Worm (Caenorhabditis elegans) whole organism, L1 larva: ENCODE measurements around the gene srx-85.

Experiments used
- C16A3.4 ChIP-seq: fragments of 150-350 bp; optimal IDR thresholded peaks from 2 replicates; lab custom pipeline; 2014; ENCODE audit warnings: missing biosample characterization, missing genetic modification characterization
- C34B4.2 ChIP-seq: sonication (generic microtip); optimal IDR thresholded peaks from 2 replicates; lab custom pipeline; 2017; ENCODE audit warnings: mild to moderate bottlenecking, missing genetic modification characterization, missing compliant biosample characterization
- aha-1 ChIP-seq: fragments of 150-350 bp; optimal IDR thresholded peaks from 2 replicates; lab custom pipeline; 2014; ENCODE audit warnings: missing biosample characterization, missing genetic modification characterization
- ceh-63 ChIP-seq: fragments of 200-800 bp; sonication (Bioruptor generic); optimal IDR thresholded peaks from 2 replicates; lab custom pipeline; 2018; ENCODE audit warnings: mild to moderate bottlenecking, missing genetic modification characterization, missing compliant biosample characterization
- ceh-82 ChIP-seq, 3 experiments: fragments of 150-350 bp in 1 of 3; sonication (generic microtip) in 2 of 3; optimal IDR thresholded peaks; 2 replicates each; lab custom pipeline; 2014 to 2017; ENCODE audit warnings: missing biosample characterization in 3 of 3, missing genetic modification characterization in 3 of 3
- ceh-88 ChIP-seq: fragments of 200-800 bp; sonication (Bioruptor generic); IDR thresholded peaks from 2 replicates; pipeline ENCODE4 v1.3.6; 2022; ENCODE audit warnings: missing genetic modification characterization, missing compliant biosample characterization
- ceh-90 ChIP-seq: sonication (generic microtip); optimal IDR thresholded peaks from 2 replicates; lab custom pipeline; 2016; ENCODE audit warnings: missing genetic modification characterization, missing compliant biosample characterization
- dpl-1 ChIP-seq, 3 experiments: fragments of 150-350 bp in 2 of 3; sonication (generic microtip) in 1 of 3; optimal IDR thresholded peaks; 2 replicates each; lab custom pipeline; 2014 to 2017; ENCODE audit warnings: missing biosample characterization in 3 of 3, missing genetic modification characterization in 3 of 3, missing genetic modification reagents in 3 of 3
- dsc-1 ChIP-seq: sonication (generic microtip); optimal IDR thresholded peaks from 2 replicates; lab custom pipeline; 2016; ENCODE audit warnings: mild to moderate bottlenecking, missing genetic modification characterization, missing compliant biosample characterization
- efl-3 ChIP-seq: fragments of 200-800 bp; sonication (Bioruptor generic); optimal IDR thresholded peaks from 2 replicates; lab custom pipeline; 2018; ENCODE audit warnings: mild to moderate bottlenecking, missing genetic modification characterization, missing compliant biosample characterization
- egl-27 ChIP-seq, 2 experiments: fragments of 150-350 bp in 1 of 2; sonication (generic microtip); optimal IDR thresholded peaks; 3 replicates each; lab custom pipeline; 2017 to 2018; ENCODE audit warnings: missing biosample characterization in 2 of 2, missing genetic modification characterization in 2 of 2, missing genetic modification reagents in 2 of 2
- elt-2 ChIP-seq: sonication (generic microtip); optimal IDR thresholded peaks from 2 replicates; lab custom pipeline; 2016; ENCODE audit warnings: missing genetic modification characterization, mild to moderate bottlenecking, inconsistent platforms, missing compliant biosample characterization, missing genetic modification reagents
- elt-3 ChIP-seq, 6 experiments: fragments of 150-350 bp in 1 of 6; sonication (generic microtip); optimal IDR thresholded peaks; 2 replicates each; lab custom pipeline; 2017 to 2018; ENCODE audit warnings: missing biosample characterization in 6 of 6, missing genetic modification characterization in 6 of 6, inconsistent platforms in 1 of 6
- fkh-10 ChIP-seq: sonication (generic microtip); optimal IDR thresholded peaks from 2 replicates; lab custom pipeline; 2017; ENCODE audit warnings: missing biosample characterization, missing genetic modification reagents, missing genetic modification characterization
- fkh-4 ChIP-seq: sonication (generic microtip); optimal IDR thresholded peaks from 2 replicates; lab custom pipeline; 2016; ENCODE audit warnings: missing compliant biosample characterization, missing genetic modification characterization, borderline replicate concordance
- fkh-8 ChIP-seq: sonication (generic microtip); optimal IDR thresholded peaks from 2 replicates; lab custom pipeline; 2016; ENCODE audit warnings: mild to moderate bottlenecking, missing genetic modification characterization, missing compliant biosample characterization
- hlh-17 ChIP-seq: fragments of 200-800 bp; sonication (Bioruptor generic); optimal IDR thresholded peaks from 2 replicates; lab custom pipeline; 2018; ENCODE audit warnings: missing genetic modification characterization, mild to moderate bottlenecking, missing compliant biosample characterization, moderate library complexity, borderline replicate concordance
- hpl-2 ChIP-seq: fragments of 150-350 bp; optimal IDR thresholded peaks from 2 replicates; lab custom pipeline; 2014; ENCODE audit warnings: missing biosample characterization, missing genetic modification reagents, missing genetic modification characterization
- jun-1 ChIP-seq: fragments of 150-350 bp; optimal IDR thresholded peaks from 2 replicates; lab custom pipeline; 2014; ENCODE audit warnings: missing biosample characterization, missing genetic modification reagents, missing genetic modification characterization
- lin-14 ChIP-seq: fragments of 200-800 bp; sonication (Bioruptor generic); optimal IDR thresholded peaks from 2 replicates; lab custom pipeline; 2018; ENCODE audit warnings: mild to moderate bottlenecking, missing genetic modification characterization, moderate library complexity, missing compliant biosample characterization
- lin-15B ChIP-seq: fragments of 150-350 bp; sonication (generic microtip); optimal IDR thresholded peaks from 3 replicates; lab custom pipeline; 2014; ENCODE audit warnings: missing biosample characterization, missing genetic modification characterization
- lsy-2 ChIP-seq, 2 experiments: fragments of 150-350 bp; optimal IDR thresholded peaks; 2 replicates each; lab custom pipeline; 2014; ENCODE audit warnings: missing biosample characterization in 2 of 2, missing genetic modification characterization in 2 of 2
- mab-9 ChIP-seq: fragments of 200-800 bp; sonication (Bioruptor generic); IDR thresholded peaks from 2 replicates; pipeline ENCODE4 v1.3.6; 2022; ENCODE audit warnings: missing genetic modification reagents, missing genetic modification characterization, missing compliant biosample characterization
- mef-2 ChIP-seq: fragments of 150-350 bp; optimal IDR thresholded peaks from 2 replicates; lab custom pipeline; 2014; ENCODE audit warnings: missing biosample characterization, missing genetic modification characterization
- mep-1 ChIP-seq: fragments of 150-350 bp; optimal IDR thresholded peaks from 2 replicates; lab custom pipeline; 2014; ENCODE audit warnings: missing biosample characterization, missing genetic modification characterization
- nhr-11 ChIP-seq: fragments of 150-350 bp; optimal IDR thresholded peaks from 2 replicates; lab custom pipeline; 2014; ENCODE audit warnings: missing biosample characterization, missing genetic modification characterization
- nhr-12 ChIP-seq: sonication (generic microtip); optimal IDR thresholded peaks from 2 replicates; lab custom pipeline; 2017; ENCODE audit warnings: missing biosample characterization, missing genetic modification characterization
- nhr-20 ChIP-seq: sonication (generic microtip); optimal IDR thresholded peaks from 2 replicates; lab custom pipeline; 2016; ENCODE audit warnings: mild to moderate bottlenecking, missing genetic modification characterization, missing compliant biosample characterization
- nhr-28 ChIP-seq: fragments of 150-350 bp; optimal IDR thresholded peaks from 2 replicates; lab custom pipeline; 2014; ENCODE audit warnings: missing biosample characterization, missing genetic modification characterization
- nhr-47 ChIP-seq: sonication (generic microtip); optimal IDR thresholded peaks from 2 replicates; lab custom pipeline; 2016; ENCODE audit warnings: mild to moderate bottlenecking, missing genetic modification characterization, moderate library complexity, missing compliant biosample characterization
- nhr-76 ChIP-seq: sonication (generic microtip); optimal IDR thresholded peaks from 2 replicates; lab custom pipeline; 2017; ENCODE audit warnings: missing biosample characterization, missing genetic modification characterization
- nhr-84 ChIP-seq: sonication (generic microtip); optimal IDR thresholded peaks from 2 replicates; lab custom pipeline; 2017; ENCODE audit warnings: missing biosample characterization, missing genetic modification characterization
- pag-3 ChIP-seq: sonication (generic microtip); optimal IDR thresholded peaks from 2 replicates; lab custom pipeline; 2017; ENCODE audit warnings: missing genetic modification characterization, mild to moderate bottlenecking, missing compliant biosample characterization, antibody characterized with exemption, borderline replicate concordance; ENCODE audit not compliant: insufficient read depth
- pqm-1 ChIP-seq: sonication (generic microtip); optimal IDR thresholded peaks from 3 replicates; lab custom pipeline; 2017; ENCODE audit warnings: missing biosample characterization, missing genetic modification characterization
- rnt-1 ChIP-seq: sonication (generic microtip); optimal IDR thresholded peaks from 2 replicates; lab custom pipeline; 2016; ENCODE audit warnings: mild to moderate bottlenecking, missing genetic modification characterization, moderate library complexity, missing compliant biosample characterization
- skn-1 ChIP-seq: fragments of 150-350 bp; optimal IDR thresholded peaks from 2 replicates; lab custom pipeline; 2014; ENCODE audit warnings: missing biosample characterization, missing genetic modification characterization
- snpc-4 ChIP-seq: fragments of 150-350 bp; optimal IDR thresholded peaks from 2 replicates; lab custom pipeline; 2014; ENCODE audit warnings: missing biosample characterization, missing genetic modification characterization
- snu-23 ChIP-seq: sonication (generic microtip); optimal IDR thresholded peaks from 2 replicates; lab custom pipeline; 2016; ENCODE audit warnings: missing genetic modification characterization, missing compliant biosample characterization
- sox-4 ChIP-seq: sonication (generic microtip); optimal IDR thresholded peaks from 2 replicates; lab custom pipeline; 2016; ENCODE audit warnings: missing genetic modification characterization, missing compliant biosample characterization
- sup-37 ChIP-seq: fragments of 200-800 bp; sonication (Bioruptor generic); optimal IDR thresholded peaks from 2 replicates; lab custom pipeline; 2018; ENCODE audit warnings: mild to moderate bottlenecking, missing genetic modification characterization, missing compliant biosample characterization
- swsn-7 ChIP-seq: sonication (generic microtip); optimal IDR thresholded peaks from 2 replicates; lab custom pipeline; 2016; ENCODE audit warnings: missing genetic modification characterization, missing compliant biosample characterization
- tbx-2 ChIP-seq: sonication (generic microtip); optimal IDR thresholded peaks from 2 replicates; lab custom pipeline; 2016; ENCODE audit warnings: missing genetic modification characterization, missing compliant biosample characterization
- tlp-1 ChIP-seq: fragments of 150-350 bp; optimal IDR thresholded peaks from 2 replicates; lab custom pipeline; 2014; ENCODE audit warnings: missing biosample characterization, missing genetic modification characterization
- unc-130 ChIP-seq: fragments of 150-350 bp; optimal IDR thresholded peaks from 2 replicates; lab custom pipeline; 2017; ENCODE audit warnings: missing biosample characterization, missing genetic modification characterization, inconsistent platforms
- unc-30 ChIP-seq: sonication (generic microtip); optimal IDR thresholded peaks from 2 replicates; lab custom pipeline; 2017; ENCODE audit warnings: missing biosample characterization, missing genetic modification characterization
- vab-15 ChIP-seq: sonication (generic microtip); optimal IDR thresholded peaks from 2 replicates; lab custom pipeline; 2017; ENCODE audit warnings: missing genotype, mild to moderate bottlenecking, missing genetic modification characterization, missing compliant biosample characterization
- zag-1 ChIP-seq: fragments of 150-350 bp; optimal IDR thresholded peaks from 2 replicates; lab custom pipeline; 2014; ENCODE audit warnings: missing biosample characterization, missing genetic modification characterization
- zip-4 ChIP-seq: fragments of 200-800 bp; sonication (Bioruptor generic); optimal IDR thresholded peaks from 2 replicates; lab custom pipeline; 2018; ENCODE audit warnings: mild to moderate bottlenecking, missing genetic modification characterization, moderate library complexity, missing compliant biosample characterization

The srx-85 gene

ce11 chrV:11531831-11532534 is 20.5 kb upstream of the srx-85 start (continued):
- peak; percentile 94 for TF ChIP-seq snu-23

ce11 chrV:11532535-11532853 is 20.0 kb upstream of the srx-85 start:
- TF ChIP-seq nhr-84 (no peak), pqm-1 (no peak), pag-3 (tag; lab: Kevin White, UChicago) (no peak), fkh-10 (GFP tag; lab: Kevin White, UChicago) (no peak), elt-3 (tag; optimal IDR thresholded peaks at IDR 0.05; lab: Kevin White, UChicago) (no peak), hlh-17 (no peak), lsy-2 (tag; optimal IDR thresholded peaks at IDR 0.05; lab: Kevin White, UChicago) (no peak), skn-1 (no peak), nhr-11 (no peak), ceh-88 (GFP tag; lab: Robert Waterston, UW) (no peak), hpl-2 (GFP tag; lab: Kevin White, UChicago) (no peak), nhr-20 (tag; lab: Kevin White, UChicago) (no peak), nhr-12 (no peak), zip-4 (GFP tag; lab: Kevin White, UChicago) (no peak), lin-14 (no peak), lin-15B (no peak), tbx-2 (tag; lab: Kevin White, UChicago) (no peak), nhr-28 (tag; lab: Kevin White, UChicago) (no peak), mab-9 (GFP tag; lab: Robert Waterston, UW) (no peak)

ce11 chrV:11532964-11533363 is 19.5 kb upstream of the srx-85 start:
- TF ChIP-seq nhr-84 (no peak), ceh-82 (tag; optimal IDR thresholded peaks at IDR 0.05; lab: Kevin White, UChicago) (no peak), unc-30 (tag; lab: Kevin White, UChicago) (no peak), vab-15 (no peak), fkh-8 (tag; lab: Kevin White, UChicago) (no peak), dpl-1 (GFP tag; optimal IDR thresholded peaks at IDR 0.05; lab: Kevin White, UChicago) (peak in 1 of 3 experiments; percentile 8), efl-3 (GFP tag; lab: Kevin White, UChicago) (peak; percentile 13), C16A3.4 (tag; lab: Kevin White, UChicago) (no peak), dsc-1 (no peak), jun-1 (tag; lab: Kevin White, UChicago) (peak; percentile 14), ceh-90 (no peak), snpc-4 (tag; lab: Kevin White, UChicago) (no peak), lin-14 (peak; percentile 88), nhr-28 (tag; lab: Kevin White, UChicago) (no peak), sox-4 (tag; lab: Kevin White, UChicago) (no peak), egl-27 (tag; optimal IDR thresholded peaks at IDR 0.05; lab: Kevin White, UChicago) (peak in 1 of 2 experiments; percentile 58), aha-1 (tag; lab: Kevin White, UChicago) (no peak), nhr-11 (no peak), C34B4.2 (tag; lab: Kevin White, UChicago) (no peak), lsy-2 (tag; optimal IDR thresholded peaks at IDR 0.05; lab: Kevin White, UChicago) (peak in 1 of 2 experiments; percentile 50), mep-1 (tag; lab: Kevin White, UChicago) (peak; percentile 1), mef-2 (no peak), elt-2 (tag; lab: Kevin White, UChicago) (no peak), nhr-47 (tag; lab: Kevin White, UChicago) (no peak), nhr-76 (no peak), pag-3 (tag; lab: Kevin White, UChicago) (peak; percentile 59), ceh-63 (GFP tag; lab: Kevin White, UChicago) (no peak), unc-130 (tag; lab: Kevin White, UChicago) (no peak), hpl-2 (GFP tag; lab: Kevin White, UChicago) (no peak), swsn-7 (tag; lab: Kevin White, UChicago) (peak; percentile 9), ceh-88 (GFP tag; lab: Robert Waterston, UW) (no peak), rnt-1 (tag; lab: Kevin White, UChicago) (peak; percentile 41), fkh-4 (tag; lab: Kevin White, UChicago) (no peak), sup-37 (GFP tag; lab: Kevin White, UChicago) (no peak), skn-1 (peak; percentile 27), zag-1 (tag; lab: Kevin White, UChicago) (no peak), tlp-1 (tag; lab: Kevin White, UChicago) (no peak)
